Fruit fly (Drosophila melanogaster) whole organism, wandering third instar larva: ENCODE measurements around the gene Argk1.

Experiments used
- Abd-B ChIP-seq: fragments of >200 bp; optimal IDR thresholded peaks from 2 replicates; lab custom pipeline; 2017; ENCODE audit warnings: missing biosample characterization, missing genetic modification characterization
- CG32264 ChIP-seq: fragments of 200-800 bp; sonication (Bioruptor generic); optimal IDR thresholded peaks from 2 replicates; lab custom pipeline; 2016; ENCODE audit warnings: missing biosample characterization, missing genetic modification characterization
- CG9705 ChIP-seq: fragments of 200-800 bp; sonication (Bioruptor generic); optimal IDR thresholded peaks from 2 replicates; lab custom pipeline; 2018; ENCODE audit warnings: missing biosample characterization, mild to moderate bottlenecking, missing genetic modification characterization
- CrebA ChIP-seq: fragments of 200-800 bp; sonication (Bioruptor generic); optimal IDR thresholded peaks from 2 replicates; lab custom pipeline; 2016; ENCODE audit warnings: missing biosample characterization, mild to moderate bottlenecking, missing genetic modification characterization, borderline replicate concordance
- Dfd ChIP-seq: fragments of >200 bp; optimal IDR thresholded peaks from 2 replicates; lab custom pipeline; 2017; ENCODE audit warnings: missing biosample characterization, missing genetic modification characterization
- Dif ChIP-seq: fragments of 200-275, 200-300 bp; sonication (Bioruptor generic); optimal IDR thresholded peaks from 2 replicates; lab custom pipeline; 2018; ENCODE audit warnings: missing biosample characterization, missing genetic modification characterization; ENCODE audit not compliant: partially characterized antibody
- GATAd ChIP-seq: sonication (Bioruptor generic); optimal IDR thresholded peaks from 2 replicates; lab custom pipeline; 2016; ENCODE audit warnings: missing biosample characterization, missing genetic modification characterization
- HLH106 ChIP-seq: fragments of 200-800 bp; optimal IDR thresholded peaks from 3 replicates; lab custom pipeline; 2019; ENCODE audit warnings: missing biosample characterization, mild to moderate bottlenecking, missing genetic modification characterization, moderate library complexity
- Hnf4 ChIP-seq: fragments of 200-800 bp; sonication (Bioruptor generic); optimal IDR thresholded peaks from 2 replicates; lab custom pipeline; 2016; ENCODE audit warnings: missing biosample characterization, mild to moderate bottlenecking, missing genetic modification characterization
- Hr78 ChIP-seq: fragments of >200 bp; optimal IDR thresholded peaks from 2 replicates; lab custom pipeline; 2017; ENCODE audit warnings: missing biosample characterization, missing genetic modification characterization
- Hr83 ChIP-seq: fragments of 200-300 bp; sonication (Bioruptor generic); optimal IDR thresholded peaks from 2 replicates; lab custom pipeline; 2016; ENCODE audit warnings: missing biosample characterization, mild to moderate bottlenecking, missing genetic modification characterization, moderate library complexity; ENCODE audit not compliant: poor library complexity, severe bottlenecking
- Jra ChIP-seq: sonication (Bioruptor generic); optimal IDR thresholded peaks from 2 replicates; lab custom pipeline; 2016; ENCODE audit warnings: missing biosample characterization, missing genetic modification characterization
- Myc ChIP-seq: fragments of >200 bp; optimal IDR thresholded peaks from 2 replicates; lab custom pipeline; 2017
- OdsH ChIP-seq: fragments of 200-800 bp; sonication (Bioruptor generic); optimal IDR thresholded peaks from 2 replicates; lab custom pipeline; 2016; ENCODE audit warnings: missing biosample characterization, mild to moderate bottlenecking, missing genetic modification characterization
- Rel ChIP-seq, 2 experiments: fragments of 200-800 bp; sonication (Bioruptor generic) in 1 of 2; optimal IDR thresholded peaks; 2 replicates in 1 of 2; 3 replicates in 1 of 2; lab custom pipeline; 2016 to 2019; ENCODE audit warnings: mild to moderate bottlenecking in 2 of 2, missing biosample characterization in 2 of 2, missing genetic modification characterization in 2 of 2, moderate library complexity in 1 of 2
- Sp1 ChIP-seq: fragments of 200-800 bp; sonication (Bioruptor generic); optimal IDR thresholded peaks from 3 replicates; lab custom pipeline; 2019; ENCODE audit warnings: missing biosample characterization, mild to moderate bottlenecking, missing genetic modification characterization, moderate library complexity
- Vsx2 ChIP-seq: fragments of 200-300, 225-300 bp; sonication (Bioruptor generic); optimal IDR thresholded peaks from 2 replicates; lab custom pipeline; 2018; ENCODE audit warnings: missing biosample characterization, missing genetic modification characterization; ENCODE audit not compliant: partially characterized antibody
- brk ChIP-seq: fragments of 200-800 bp; sonication (Bioruptor generic); optimal IDR thresholded peaks from 2 replicates; lab custom pipeline; 2016; ENCODE audit warnings: missing biosample characterization, mild to moderate bottlenecking, missing genetic modification characterization
- dl ChIP-seq, 2 experiments: fragments of 175-275, 200-275 bp in 1 of 2; fragments of 200-275 bp in 1 of 2; sonication (Bioruptor generic); optimal IDR thresholded peaks; lab custom pipeline; 2018; ENCODE audit warnings: mild to moderate bottlenecking in 2 of 2, missing biosample characterization in 2 of 2, missing genetic modification characterization in 2 of 2, moderate library complexity in 2 of 2; ENCODE audit not compliant: partially characterized antibody in 2 of 2, insufficient read depth in 1 of 2
- ey ChIP-seq: fragments of 200-800 bp; sonication (Bioruptor generic); optimal IDR thresholded peaks from 2 replicates; lab custom pipeline; 2016; ENCODE audit warnings: missing biosample characterization, missing genetic modification characterization
- fru ChIP-seq: fragments of 200-800 bp; sonication (Bioruptor generic); optimal IDR thresholded peaks from 3 replicates; lab custom pipeline; 2016; ENCODE audit warnings: missing biosample characterization, mild to moderate bottlenecking, missing genetic modification characterization
- h ChIP-seq: fragments of 200-800 bp; sonication (Bioruptor generic); optimal IDR thresholded peaks from 3 replicates; lab custom pipeline; 2016; ENCODE audit warnings: missing biosample characterization, mild to moderate bottlenecking, missing genetic modification characterization
- jim ChIP-seq: fragments of 175-275, 200-325 bp; sonication (Bioruptor generic); optimal IDR thresholded peaks from 2 replicates; lab custom pipeline; 2016; ENCODE audit warnings: missing biosample characterization, mild to moderate bottlenecking, missing genetic modification characterization
- lola ChIP-seq: fragments of >200 bp; optimal IDR thresholded peaks from 2 replicates; lab custom pipeline; 2017; ENCODE audit warnings: missing biosample characterization, missing genetic modification characterization
- pan ChIP-seq: fragments of >200 bp; optimal IDR thresholded peaks from 2 replicates; lab custom pipeline; 2017
- psq ChIP-seq: fragments of 200-800 bp; sonication (Bioruptor generic); optimal IDR thresholded peaks from 3 replicates; lab custom pipeline; 2017; ENCODE audit warnings: missing biosample characterization, mild to moderate bottlenecking, missing genetic modification characterization, moderate library complexity
- rgr ChIP-seq: fragments of 200-800 bp; sonication (Bioruptor generic); optimal IDR thresholded peaks from 3 replicates; lab custom pipeline; 2016; ENCODE audit warnings: missing biosample characterization, mild to moderate bottlenecking, missing genetic modification characterization
- sage ChIP-seq: fragments of 200-800 bp; sonication (Bioruptor generic); optimal IDR thresholded peaks from 2 replicates; lab custom pipeline; 2016; ENCODE audit warnings: missing biosample characterization, mild to moderate bottlenecking, missing genetic modification characterization
- tai ChIP-seq: sonication (Bioruptor generic); optimal IDR thresholded peaks from 2 replicates; lab custom pipeline; 2016; ENCODE audit warnings: missing biosample characterization, missing genetic modification characterization
- usp ChIP-seq: fragments of >200 bp; optimal IDR thresholded peaks from 2 replicates; lab custom pipeline; 2017; ENCODE audit warnings: missing biosample characterization, missing genetic modification characterization
- woc ChIP-seq: sonication (Bioruptor generic); optimal IDR thresholded peaks from 2 replicates; lab custom pipeline; 2016; ENCODE audit warnings: missing biosample characterization, mild to moderate bottlenecking, missing genetic modification characterization

Gene Argk1

DNA sequence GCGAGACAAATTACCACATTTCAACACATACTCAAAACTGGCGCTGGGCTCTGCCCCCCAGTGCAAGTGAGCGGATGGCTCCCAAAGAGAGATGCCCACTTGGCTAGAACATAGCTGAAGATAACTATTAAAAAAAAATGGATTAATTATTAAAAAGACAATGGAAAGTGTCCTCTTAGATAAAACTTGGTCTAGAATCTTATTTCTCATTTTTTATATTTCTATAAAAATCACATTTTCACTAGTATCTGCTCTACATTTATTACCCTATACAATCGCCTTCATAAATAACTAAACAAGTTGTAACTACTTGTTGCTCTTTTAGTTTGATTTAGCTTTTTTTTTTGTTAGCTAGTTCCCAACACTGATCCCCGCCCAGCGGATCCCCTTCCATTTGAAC lies 33.0 kb downstream of the Argk1 start:
- TF ChIP-seq woc (GFP tag; lab: Kevin White, UChicago) (no peak), tai (GFP tag; lab: Kevin White, UChicago) (no peak), Myc (lab: Kevin White, UChicago) (peak; percentile 30), OdsH (peak; percentile 6), sage (no peak), fru (GFP tag; lab: Kevin White, UChicago) (peak; percentile 11), Hnf4 (GFP tag; lab: Kevin White, UChicago) (no peak), Vsx2 (no peak), ey (GFP tag; lab: Kevin White, UChicago) (peak; percentile 8), CG9705 (GFP tag; lab: Kevin White, UChicago) (no peak), Jra (no peak), Rel (GFP tag; optimal IDR thresholded peaks at IDR 0.05; lab: Kevin White, UChicago) (no peak), Rel (tag; optimal IDR thresholded peaks at IDR 0.05; lab: Kevin White, UChicago) (no peak), jim (GFP tag; lab: Kevin White, UChicago) (no peak), HLH106 (tag; lab: Kevin White, UChicago) (peak; percentile 2), GATAd (no peak), h (GFP tag; lab: Kevin White, UChicago) (peak; percentile 30), rgr (GFP tag; lab: Kevin White, UChicago) (peak; percentile 25), Sp1 (GFP tag; lab: Kevin White, UChicago) (peak; percentile 29), pan (lab: Kevin White, UChicago) (no peak), psq (no peak)

DNA sequence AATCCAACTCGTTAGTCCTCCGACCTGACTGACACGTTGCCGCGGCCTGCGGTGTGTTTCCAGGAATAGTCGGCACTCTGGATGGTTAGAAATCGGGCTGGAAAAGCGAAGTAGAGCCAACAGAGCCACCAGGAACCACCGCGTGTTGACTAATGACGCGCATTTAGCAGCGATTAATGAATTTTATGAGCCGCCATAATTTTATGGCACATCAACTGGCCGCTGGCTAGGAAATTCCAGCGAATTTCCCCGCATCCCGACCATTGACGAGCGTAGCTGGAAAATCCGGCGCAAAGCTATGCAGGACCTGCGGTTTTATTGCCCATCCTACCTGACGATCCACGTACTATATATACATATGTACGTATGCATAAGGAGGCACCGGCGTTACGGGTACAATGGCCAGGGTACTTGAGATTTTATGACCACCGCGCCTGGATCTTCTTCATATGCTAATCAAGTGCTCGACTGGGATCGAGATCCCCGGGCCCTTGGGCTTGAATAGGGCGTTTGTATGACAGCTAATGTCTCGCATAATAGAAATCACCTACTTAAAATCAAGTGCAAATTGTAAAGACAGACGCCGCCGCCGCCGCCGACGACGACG lies 36.5 kb downstream of the Argk1 start:
- no peak for TF ChIP-seq HLH106 (tag; lab: Kevin White, UChicago)
- no peak for TF ChIP-seq h (GFP tag; lab: Kevin White, UChicago)

DNA sequence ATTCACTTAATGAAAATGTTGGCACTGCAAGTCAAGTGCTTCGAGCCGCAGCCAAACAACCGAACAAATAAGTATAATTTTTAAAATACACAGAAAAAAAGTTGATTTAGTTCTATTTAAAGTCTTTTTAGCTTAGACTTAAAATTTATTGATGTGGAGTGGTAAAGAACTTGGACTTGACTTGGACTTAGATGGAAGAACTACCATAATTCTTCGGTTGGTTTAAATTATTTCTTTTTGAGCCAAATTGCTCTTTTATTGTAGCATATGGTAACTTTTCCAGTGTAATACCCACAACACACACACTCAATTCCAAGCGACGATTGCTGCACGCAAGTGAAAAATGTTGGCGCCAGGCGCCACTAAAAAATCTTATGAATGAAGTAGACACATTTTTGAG lies 37.8 kb downstream of the Argk1 start:
- TF ChIP-seq Dfd (GFP tag; lab: Kevin White, UChicago) (no peak), Rel (GFP tag; optimal IDR thresholded peaks at IDR 0.05; lab: Kevin White, UChicago) (no peak), Rel (tag; optimal IDR thresholded peaks at IDR 0.05; lab: Kevin White, UChicago) (no peak), brk (no peak), OdsH (no peak), Hr78 (no peak), Jra (no peak), lola (GFP tag; lab: Kevin White, UChicago) (no peak), Hr83 (GFP tag; lab: Kevin White, UChicago) (no peak), psq (no peak), HLH106 (tag; lab: Kevin White, UChicago) (no peak)

DNA sequence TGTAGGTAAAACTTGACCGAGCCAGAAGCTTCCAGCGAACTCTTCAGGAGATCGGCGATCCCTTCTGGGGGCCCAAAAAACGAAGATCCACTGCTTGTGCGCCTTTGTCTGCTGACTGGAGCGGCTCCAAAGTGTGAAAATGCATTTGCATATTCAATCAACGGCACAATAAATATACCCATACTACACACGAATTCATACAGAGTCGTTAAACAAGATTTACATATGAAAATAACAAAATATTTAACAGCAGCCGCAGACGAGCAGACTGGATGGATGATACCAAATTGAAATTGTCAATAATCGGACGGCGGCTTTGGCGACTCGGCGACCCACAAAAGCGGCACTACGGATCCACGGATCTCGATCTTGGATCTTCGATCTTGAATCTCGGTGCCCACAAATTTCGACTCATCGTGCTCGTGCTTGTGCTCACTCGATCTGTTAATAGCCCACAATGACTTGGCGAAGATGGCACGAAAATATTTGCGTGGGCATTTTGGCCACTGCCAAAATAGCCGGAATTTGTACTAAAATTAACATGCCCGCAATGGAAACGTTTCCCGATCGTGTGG lies 38.6 kb downstream of the Argk1 start:
- TF ChIP-seq sage (no peak), CG9705 (GFP tag; lab: Kevin White, UChicago) (no peak), CG32264 (GFP tag; lab: Kevin White, UChicago) (no peak), Dif (GFP tag; lab: Kevin White, UChicago) (no peak), Jra (no peak), dl (GFP tag; optimal IDR thresholded peaks at IDR 0.05; lab: Kevin White, UChicago; ENCODE audit: insufficient read depth in 1 of 2, partially characterized antibody in 2 of 2) (no peak), Hr78 (no peak), Vsx2 (no peak), usp (GFP tag; lab: Kevin White, UChicago) (no peak), pan (lab: Kevin White, UChicago) (no peak), Abd-B (GFP tag; lab: Kevin White, UChicago) (no peak), GATAd (no peak), psq (no peak), fru (GFP tag; lab: Kevin White, UChicago) (no peak), CrebA (no peak), ey (GFP tag; lab: Kevin White, UChicago) (no peak), lola (GFP tag; lab: Kevin White, UChicago) (no peak), h (GFP tag; lab: Kevin White, UChicago) (no peak)
